Fruit fly (Drosophila melanogaster): ENCODE data around the gene Akap200.

Akap200 gene

dm6 chr2L:8473448-8473847, 58.0 kb downstream of the Akap200 start (continued):
- no peak for TF ChIP-seq z (GFP tag; IDR thresholded peaks at IDR 0.05)
- peak; percentile 57 for TF ChIP-seq unpg (GFP tag; optimal IDR thresholded peaks at IDR 0.05)
- TF ChIP-seq CG32532 (GFP tag; IDR thresholded peaks at IDR 0.05), result peak; percentile 48
- TF ChIP-seq bbx (GFP tag; IDR thresholded peaks at IDR 0.05; ENCODE audit: partially characterized antibody), result no peak
- TF ChIP-seq CG4404 (GFP tag; IDR thresholded peaks at IDR 0.05), result no peak
- no peak for TF ChIP-seq lov (optimal IDR thresholded peaks at IDR 0.05)
- peak; percentile 76; the same call in 2 of the 3 replicates for TF ChIP-seq lov (GFP tag; IDR thresholded peaks at IDR 0.05)
- peak; percentile 66 for TF ChIP-seq CG10979 (tag; optimal IDR thresholded peaks at IDR 0.05)
- TF ChIP-seq CG10209 (GFP tag; optimal IDR thresholded peaks at IDR 0.05), result peak; percentile 25
- no peak for TF ChIP-seq CG12769 (tag; optimal IDR thresholded peaks at IDR 0.05)
- no peak for TF ChIP-seq CG6854 (GFP tag; optimal IDR thresholded peaks at IDR 0.05)
- no peak for TF ChIP-seq sim (GFP tag; IDR thresholded peaks at IDR 0.05)
- peak; percentile 58 for TF ChIP-seq CG6813 (GFP tag; optimal IDR thresholded peaks at IDR 0.05)
- TF ChIP-seq so (GFP tag; IDR thresholded peaks at IDR 0.05), result 0 out of 3 replicates have a peak, but pooled peaks have one; percentile 40
- peak; percentile 59 for TF ChIP-seq CG17361 (GFP tag; IDR thresholded peaks at IDR 0.05)
- peak; percentile 57 for TF ChIP-seq Xbp1 (GFP tag; optimal IDR thresholded peaks at IDR 0.05)
- TF ChIP-seq ERR (GFP tag; optimal IDR thresholded peaks at IDR 0.05), result no peak
- TF ChIP-seq Myb (GFP tag; optimal IDR thresholded peaks at IDR 0.05), result no peak
- TF ChIP-seq pan (optimal IDR thresholded peaks at IDR 0.05), result no peak
- TF ChIP-seq pan (GFP tag; optimal IDR thresholded peaks at IDR 0.05 in 1 of 2, IDR thresholded peaks at IDR 0.05 in 1 of 2), result peak in 1 of 2 experiments; percentile 77
- TF ChIP-seq cato (GFP tag; optimal IDR thresholded peaks at IDR 0.05; ENCODE audit: borderline replicate concordance), result no peak
- TF ChIP-seq crol (GFP tag; IDR thresholded peaks at IDR 0.05), result peak; percentile 42; the same call in 1 of the 2 replicates
- TF ChIP-seq Fer1 (GFP tag; optimal IDR thresholded peaks at IDR 0.05), result no peak
- 0 out of 2 replicates have a peak, but pooled peaks have one; percentile 20 for TF ChIP-seq Gsc (GFP tag; IDR thresholded peaks at IDR 0.05)
- TF ChIP-seq Sox102F (GFP tag; optimal IDR thresholded peaks at IDR 0.05), result peak; percentile 50
- TF ChIP-seq dimm (GFP tag; IDR thresholded peaks at IDR 0.05), result peak; percentile 42; the same call in 1 of the 2 replicates
- TF ChIP-seq D (optimal IDR thresholded peaks at IDR 0.05), result no peak
- TF ChIP-seq D (GFP tag; optimal IDR thresholded peaks at IDR 0.05), result peak; percentile 58
- TF ChIP-seq Neu2 (GFP tag; optimal IDR thresholded peaks at IDR 0.05; ENCODE audit: borderline replicate concordance), result no peak
- TF ChIP-seq Rfx (GFP tag; IDR thresholded peaks at IDR 0.05), result peak; percentile 61
- no peak for TF ChIP-seq Poxn (GFP tag; IDR thresholded peaks at IDR 0.05)
- TF ChIP-seq repo (GFP tag; optimal IDR thresholded peaks at IDR 0.05), result no peak
- TF ChIP-seq CG8388 (GFP tag; optimal IDR thresholded peaks at IDR 0.05), result peak; percentile 46
- TF ChIP-seq CG6272 (GFP tag; IDR thresholded peaks at IDR 0.05), result peak; percentile 57
- TF ChIP-seq luna (GFP tag; optimal IDR thresholded peaks at IDR 0.05), result no peak
- TF ChIP-seq PHDP (tag; optimal IDR thresholded peaks at IDR 0.05), result no peak
- TF ChIP-seq HLH4C (GFP tag; IDR thresholded peaks at IDR 0.05; ENCODE audit: partially characterized antibody), result no peak
- peak; percentile 66; the same call in 1 of the 2 replicates for TF ChIP-seq CG32772 (GFP tag; IDR thresholded peaks at IDR 0.05)
- TF ChIP-seq tna (GFP tag; IDR thresholded peaks at IDR 0.05; ENCODE audit: partially characterized antibody), result no peak
- peak; percentile 46 for TF ChIP-seq CG17802 (tag; optimal IDR thresholded peaks at IDR 0.05)
- no peak for TF ChIP-seq ham (GFP tag; IDR thresholded peaks at IDR 0.05)
- TF ChIP-seq CG15696 (tag; optimal IDR thresholded peaks at IDR 0.05), result no peak
- peak; percentile 43; the same call in 1 of the 3 replicates for TF ChIP-seq CG11093 (GFP tag; IDR thresholded peaks at IDR 0.05)
- TF ChIP-seq stc (GFP tag; IDR thresholded peaks at IDR 0.05), result peak; percentile 72
- TF ChIP-seq jigr1 (GFP tag; IDR thresholded peaks at IDR 0.05), result no peak
- TF ChIP-seq CG7372 (GFP tag; IDR thresholded peaks at IDR 0.05), result no peak; the same call in 1 of the 2 replicates
- TF ChIP-seq Hmx (GFP tag; optimal IDR thresholded peaks at IDR 0.05), result no peak
- peak; percentile 29 for TF ChIP-seq CG12155 (GFP tag; optimal IDR thresholded peaks at IDR 0.05)
- TF ChIP-seq Tbp (GFP tag; optimal IDR thresholded peaks at IDR 0.05), result no peak
- TF ChIP-seq CG7357 (GFP tag; IDR thresholded peaks at IDR 0.05), result peak; percentile 57; the same call in 2 of the 3 replicates
- TF ChIP-seq fd102C (GFP tag; optimal IDR thresholded peaks at IDR 0.05), result no peak
- no peak for TF ChIP-seq usp (GFP tag; optimal IDR thresholded peaks at IDR 0.05)

Measured in whole organism, embryonic.